Fruit fly (Drosophila melanogaster): Measurements from ENCODE around the gene Wdr82.

Gene Wdr82

dm6 chr2L:8370364-8371326 lies 3.6 kb upstream of the Wdr82 start, which contains the start of gene CG17292 (continued):
- TF ChIP-seq CG4360 (GFP tag; IDR thresholded peaks at IDR 0.05) (no peak), CG1647 (GFP tag; optimal IDR thresholded peaks at IDR 0.05) (peak; percentile 28), dysf (GFP tag; IDR thresholded peaks at IDR 0.05) (peak; percentile 56; the same call in 2 of the 3 replicates), croc (GFP tag; conservative IDR thresholded peaks at IDR 0.05) (no peak), CG14050 (GFP tag; IDR thresholded peaks at IDR 0.05) (no peak), CG16815 (GFP tag; optimal IDR thresholded peaks at IDR 0.05) (no peak), Ravus (GFP tag; IDR thresholded peaks at IDR 0.05) (no peak), sd (tag; optimal IDR thresholded peaks at IDR 0.05) (peak; percentile 97), zfh2 (GFP tag; optimal IDR thresholded peaks at IDR 0.05) (peak; percentile 1), CG4820 (GFP tag; optimal IDR thresholded peaks at IDR 0.05) (no peak), wdn (GFP tag; IDR thresholded peaks at IDR 0.05) (peak; percentile 27; the same call in 1 of the 2 replicates), CG4404 (GFP tag; IDR thresholded peaks at IDR 0.05) (no peak), CG33213 (GFP tag; optimal IDR thresholded peaks at IDR 0.05) (peak; percentile 41), sc (optimal IDR thresholded peaks at IDR 0.05) (no peak), sc (GFP tag; optimal IDR thresholded peaks at IDR 0.05) (no peak), knrl (GFP tag; IDR thresholded peaks at IDR 0.05; ENCODE audit: partially characterized antibody) (peak; percentile 91), Doc3 (GFP tag; IDR thresholded peaks at IDR 0.05; ENCODE audit: partially characterized antibody) (peak; percentile 87), CG9817 (tag; optimal IDR thresholded peaks at IDR 0.05) (peak; percentile 17), pros (GFP tag; optimal IDR thresholded peaks at IDR 0.05) (no peak), CG32772 (GFP tag; IDR thresholded peaks at IDR 0.05) (peak; percentile 31; the same call in 1 of the 2 replicates), CG8089 (GFP tag; optimal IDR thresholded peaks at IDR 0.05) (peak; percentile 33), Nf-YC (tag; optimal IDR thresholded peaks at IDR 0.05) (peak; percentile 97), CG7839 (tag; optimal IDR thresholded peaks at IDR 0.05) (no peak), CG18599 (GFP tag; optimal IDR thresholded peaks at IDR 0.05) (peak; percentile 56), NK7.1 (GFP tag; optimal IDR thresholded peaks at IDR 0.05) (peak; percentile 21), chn (GFP tag; optimal IDR thresholded peaks at IDR 0.05) (no peak), gem (tag; optimal IDR thresholded peaks at IDR 0.05) (peak; percentile 41), phol (tag; optimal IDR thresholded peaks at IDR 0.05) (peak; percentile 27), dm (GFP tag; optimal IDR thresholded peaks at IDR 0.05) (no peak), bab2 (GFP tag; optimal IDR thresholded peaks at IDR 0.05) (no peak), CG12659 (GFP tag; optimal IDR thresholded peaks at IDR 0.05) (peak; percentile 85), Bteb2 (GFP tag; optimal IDR thresholded peaks at IDR 0.05) (no peak), ewg (GFP tag; optimal IDR thresholded peaks at IDR 0.05) (peak; percentile 9), shn (GFP tag; optimal IDR thresholded peaks at IDR 0.05) (peak; percentile 46), org-1 (GFP tag; optimal IDR thresholded peaks at IDR 0.05) (peak; percentile 43), Max (GFP tag; optimal IDR thresholded peaks at IDR 0.05) (no peak), CG16863 (GFP tag; optimal IDR thresholded peaks at IDR 0.05) (peak; percentile 6), CG30403 (GFP tag; optimal IDR thresholded peaks at IDR 0.05) (no peak), CG9609 (GFP tag; optimal IDR thresholded peaks at IDR 0.05) (no peak), CG3163 (GFP tag; optimal IDR thresholded peaks at IDR 0.05) (peak; percentile 15), CG8478 (optimal IDR thresholded peaks at IDR 0.05) (no peak), CG17802 (tag; optimal IDR thresholded peaks at IDR 0.05) (no peak), Sox102F (GFP tag; optimal IDR thresholded peaks at IDR 0.05) (peak; percentile 34), gfzf (GFP tag; optimal IDR thresholded peaks at IDR 0.05) (peak; percentile 53), CG10147 (GFP tag; optimal IDR thresholded peaks at IDR 0.05) (peak; percentile 36), Mes4 (GFP tag; optimal IDR thresholded peaks at IDR 0.05) (peak; percentile 27), sna (GFP tag; IDR thresholded peaks at IDR 0.05; ENCODE audit: partially characterized antibody) (peak; percentile 89), CG2875 (GFP tag; optimal IDR thresholded peaks at IDR 0.05) (peak; percentile 43), CG11696 (GFP tag; IDR thresholded peaks at IDR 0.05) (0 out of 2 replicates have a peak, but pooled peaks have one; percentile 10)

Measured in whole organism, embryonic.